Fruit fly (Drosophila melanogaster): Measurements from ENCODE around the gene emc.

Gene emc

dm6 chr3L:796926-797802 is 48.0 kb downstream of the emc start (continued):
- no peak for TF ChIP-seq wek (GFP tag; optimal IDR thresholded peaks at IDR 0.05)
- TF ChIP-seq Xrp1 (GFP tag; IDR thresholded peaks at IDR 0.05): peak; percentile 52; the same call in 1 of the 2 replicates
- TF ChIP-seq cwo (GFP tag; optimal IDR thresholded peaks at IDR 0.05): peak; percentile 72
- TF ChIP-seq CG10462 (GFP tag; optimal IDR thresholded peaks at IDR 0.05): no peak
- TF ChIP-seq H2.0 (GFP tag; IDR thresholded peaks at IDR 0.05): no peak
- TF ChIP-seq Max (GFP tag; optimal IDR thresholded peaks at IDR 0.05): peak; percentile 16
- TF ChIP-seq CG11456 (GFP tag; IDR thresholded peaks at IDR 0.05): 0 out of 3 replicates have a peak, but pooled peaks have one; percentile 11
- no peak for TF ChIP-seq CG8478 (optimal IDR thresholded peaks at IDR 0.05)
- TF ChIP-seq CG18262 (tag; optimal IDR thresholded peaks at IDR 0.05): peak; percentile 60
- no peak for TF ChIP-seq Jarid2 (GFP tag; optimal IDR thresholded peaks at IDR 0.05)
- no peak for TF ChIP-seq ems (GFP tag; optimal IDR thresholded peaks at IDR 0.05)
- TF ChIP-seq Myb (GFP tag; optimal IDR thresholded peaks at IDR 0.05): no peak
- no peak for TF ChIP-seq bigmax (GFP tag; optimal IDR thresholded peaks at IDR 0.05)
- TF ChIP-seq sqz (GFP tag; optimal IDR thresholded peaks at IDR 0.05): peak; percentile 29
- TF ChIP-seq CG2202 (tag; optimal IDR thresholded peaks at IDR 0.05): no peak
- TF ChIP-seq Hr3 (GFP tag; optimal IDR thresholded peaks at IDR 0.05): no peak
- no peak for TF ChIP-seq bab2 (GFP tag; optimal IDR thresholded peaks at IDR 0.05)
- no peak for TF ChIP-seq ken (GFP tag; IDR thresholded peaks at IDR 0.05)
- no peak for TF ChIP-seq CG9876 (GFP tag; optimal IDR thresholded peaks at IDR 0.05)
- peak; percentile 40; the same call in 1 of the 2 replicates for TF ChIP-seq CG17328 (GFP tag; IDR thresholded peaks at IDR 0.05)
- TF ChIP-seq lola (GFP tag; optimal IDR thresholded peaks at IDR 0.05): no peak
- TF ChIP-seq eve (GFP tag; optimal IDR thresholded peaks at IDR 0.05): no peak
- peak; percentile 63 for TF ChIP-seq Sox100B (GFP tag; optimal IDR thresholded peaks at IDR 0.05)
- no peak for TF ChIP-seq Kr (GFP tag; optimal IDR thresholded peaks at IDR 0.05)
- TF ChIP-seq CG6254 (GFP tag; optimal IDR thresholded peaks at IDR 0.05): peak; percentile 49
- peak; percentile 55 for TF ChIP-seq Aef1 (GFP tag; IDR thresholded peaks at IDR 0.05)
- no peak for TF ChIP-seq CG3838 (GFP tag; optimal IDR thresholded peaks at IDR 0.05)
- peak; percentile 45; the same call in 1 of the 2 replicates for TF ChIP-seq Taf1 (GFP tag; IDR thresholded peaks at IDR 0.05)
- TF ChIP-seq sens-2 (GFP tag; IDR thresholded peaks at IDR 0.05): no peak
- TF ChIP-seq tio (GFP tag; optimal IDR thresholded peaks at IDR 0.05): no peak
- peak; percentile 50 for TF ChIP-seq CG9727 (GFP tag; optimal IDR thresholded peaks at IDR 0.05)
- TF ChIP-seq CG5245 (GFP tag; optimal IDR thresholded peaks at IDR 0.05): no peak
- no peak for TF ChIP-seq jing (GFP tag; optimal IDR thresholded peaks at IDR 0.05)
- no peak for TF ChIP-seq tx (GFP tag; optimal IDR thresholded peaks at IDR 0.05)
- TF ChIP-seq Rx (GFP tag; IDR thresholded peaks at IDR 0.05): peak; percentile 29; the same call in 1 of the 2 replicates
- TF ChIP-seq Lpt (GFP tag; optimal IDR thresholded peaks at IDR 0.05): no peak
- no peak for TF ChIP-seq en (GFP tag; optimal IDR thresholded peaks at IDR 0.05)
- TF ChIP-seq CG15696 (tag; optimal IDR thresholded peaks at IDR 0.05): peak; percentile 23
- peak; percentile 50 for TF ChIP-seq tap (tag; optimal IDR thresholded peaks at IDR 0.05)
- TF ChIP-seq CG1233 (GFP tag; optimal IDR thresholded peaks at IDR 0.05): peak; percentile 19
- TF ChIP-seq rib (GFP tag; IDR thresholded peaks at IDR 0.05): no peak
- TF ChIP-seq kay (GFP tag; optimal IDR thresholded peaks at IDR 0.05): peak; percentile 5
- peak; percentile 35 for TF ChIP-seq CG10543 (GFP tag; optimal IDR thresholded peaks at IDR 0.05)
- peak; percentile 37; the same call in 1 of the 2 replicates for TF ChIP-seq chm (GFP tag; IDR thresholded peaks at IDR 0.05)
- no peak for TF ChIP-seq Hr78 (GFP tag; optimal IDR thresholded peaks at IDR 0.05)
- peak; percentile 72 for TF ChIP-seq CG11695 (GFP tag; IDR thresholded peaks at IDR 0.05)
- no peak for TF ChIP-seq CG1603 (tag; optimal IDR thresholded peaks at IDR 0.05)
- peak; percentile 35 for TF ChIP-seq ATbp (GFP tag; optimal IDR thresholded peaks at IDR 0.05)
- peak; percentile 78 for TF ChIP-seq CG17359 (tag; optimal IDR thresholded peaks at IDR 0.05)
